Worm (Caenorhabditis elegans) whole organism, L1 larva: ENCODE data around the gene srv-9.

ENCODE experiments used
- C16A3.4 ChIP-seq: fragments of 150-350 bp; optimal IDR thresholded peaks from 2 replicates; lab custom pipeline; 2014; ENCODE audit warnings: missing biosample characterization, missing genetic modification characterization
- aha-1 ChIP-seq: fragments of 150-350 bp; optimal IDR thresholded peaks from 2 replicates; lab custom pipeline; 2014; ENCODE audit warnings: missing biosample characterization, missing genetic modification characterization
- alr-1 ChIP-seq: fragments of 200-800 bp; sonication (Bioruptor generic); optimal IDR thresholded peaks from 2 replicates; lab custom pipeline; 2018; ENCODE audit warnings: borderline replicate concordance, mild to moderate bottlenecking, missing genetic modification characterization, missing compliant biosample characterization
- blmp-1 ChIP-seq: fragments of 150-350 bp; optimal IDR thresholded peaks from 2 replicates; lab custom pipeline; 2014; ENCODE audit warnings: missing biosample characterization, missing genetic modification characterization
- ceh-8 ChIP-seq: fragments of 200-800 bp; sonication (Bioruptor generic); optimal IDR thresholded peaks from 2 replicates; lab custom pipeline; 2018; ENCODE audit warnings: mild to moderate bottlenecking, missing genetic modification characterization, moderate library complexity, missing compliant biosample characterization
- ceh-82 ChIP-seq, 3 experiments: fragments of 150-350 bp in 1 of 3; sonication (generic microtip) in 2 of 3; optimal IDR thresholded peaks; 2 replicates each; lab custom pipeline; 2014 to 2017; ENCODE audit warnings: missing biosample characterization in 3 of 3, missing genetic modification characterization in 3 of 3
- ceh-90 ChIP-seq: sonication (generic microtip); optimal IDR thresholded peaks from 2 replicates; lab custom pipeline; 2016; ENCODE audit warnings: missing genetic modification characterization, missing compliant biosample characterization
- dpl-1 ChIP-seq, 3 experiments: fragments of 150-350 bp in 2 of 3; sonication (generic microtip) in 1 of 3; optimal IDR thresholded peaks; 2 replicates each; lab custom pipeline; 2014 to 2017; ENCODE audit warnings: missing biosample characterization in 3 of 3, missing genetic modification characterization in 3 of 3, missing genetic modification reagents in 3 of 3
- dsc-1 ChIP-seq: sonication (generic microtip); optimal IDR thresholded peaks from 2 replicates; lab custom pipeline; 2016; ENCODE audit warnings: mild to moderate bottlenecking, missing genetic modification characterization, missing compliant biosample characterization
- efl-3 ChIP-seq: fragments of 200-800 bp; sonication (Bioruptor generic); optimal IDR thresholded peaks from 2 replicates; lab custom pipeline; 2018; ENCODE audit warnings: mild to moderate bottlenecking, missing genetic modification characterization, missing compliant biosample characterization
- egl-27 ChIP-seq, 2 experiments: fragments of 150-350 bp in 1 of 2; sonication (generic microtip); optimal IDR thresholded peaks; 3 replicates each; lab custom pipeline; 2017 to 2018; ENCODE audit warnings: missing biosample characterization in 2 of 2, missing genetic modification characterization in 2 of 2, missing genetic modification reagents in 2 of 2
- elt-2 ChIP-seq: sonication (generic microtip); optimal IDR thresholded peaks from 2 replicates; lab custom pipeline; 2016; ENCODE audit warnings: missing genetic modification characterization, mild to moderate bottlenecking, inconsistent platforms, missing compliant biosample characterization, missing genetic modification reagents
- elt-3 ChIP-seq, 6 experiments: fragments of 150-350 bp in 1 of 6; sonication (generic microtip); optimal IDR thresholded peaks; 2 replicates each; lab custom pipeline; 2017 to 2018; ENCODE audit warnings: missing biosample characterization in 6 of 6, missing genetic modification characterization in 6 of 6, inconsistent platforms in 1 of 6
- ets-5 ChIP-seq: fragments of 200-800 bp; sonication (Bioruptor generic); IDR thresholded peaks from 2 replicates; pipeline ENCODE4 v1.3.6; 2022; ENCODE audit warnings: missing genetic modification characterization, missing compliant biosample characterization
- grh-1 ChIP-seq: fragments of 200-800 bp; sonication (Bioruptor generic); IDR thresholded peaks from 2 replicates; pipeline ENCODE4 v1.3.6; 2022; ENCODE audit warnings: missing genetic modification reagents, missing genetic modification characterization, missing compliant biosample characterization
- irx-1 ChIP-seq: sonication (generic microtip); optimal IDR thresholded peaks from 2 replicates; lab custom pipeline; 2016; ENCODE audit warnings: missing genetic modification characterization, missing compliant biosample characterization
- jun-1 ChIP-seq: fragments of 150-350 bp; optimal IDR thresholded peaks from 2 replicates; lab custom pipeline; 2014; ENCODE audit warnings: missing biosample characterization, missing genetic modification reagents, missing genetic modification characterization
- lin-13 ChIP-seq: fragments of 150-350 bp; optimal IDR thresholded peaks from 2 replicates; lab custom pipeline; 2014; ENCODE audit warnings: missing biosample characterization, missing genetic modification reagents, missing genetic modification characterization
- lin-14 ChIP-seq: fragments of 200-800 bp; sonication (Bioruptor generic); optimal IDR thresholded peaks from 2 replicates; lab custom pipeline; 2018; ENCODE audit warnings: mild to moderate bottlenecking, missing genetic modification characterization, moderate library complexity, missing compliant biosample characterization
- lin-39 ChIP-seq: fragments of 150-350 bp; optimal IDR thresholded peaks from 2 replicates; lab custom pipeline; 2014; ENCODE audit warnings: missing biosample characterization, missing genetic modification reagents, missing genetic modification characterization
- lir-3 ChIP-seq: sonication (generic microtip); optimal IDR thresholded peaks from 2 replicates; lab custom pipeline; 2016; ENCODE audit warnings: mild to moderate bottlenecking, missing genetic modification characterization, moderate library complexity, missing compliant biosample characterization; ENCODE audit not compliant: poor library complexity
- lsy-2 ChIP-seq, 2 experiments: fragments of 150-350 bp; optimal IDR thresholded peaks; 2 replicates each; lab custom pipeline; 2014; ENCODE audit warnings: missing biosample characterization in 2 of 2, missing genetic modification characterization in 2 of 2
- mep-1 ChIP-seq: fragments of 150-350 bp; optimal IDR thresholded peaks from 2 replicates; lab custom pipeline; 2014; ENCODE audit warnings: missing biosample characterization, missing genetic modification characterization
- nhr-11 ChIP-seq: fragments of 150-350 bp; optimal IDR thresholded peaks from 2 replicates; lab custom pipeline; 2014; ENCODE audit warnings: missing biosample characterization, missing genetic modification characterization
- nhr-19 ChIP-seq: fragments of 200-800 bp; sonication (Bioruptor generic); conservative IDR thresholded peaks from 2 replicates; pipeline ENCODE4 v1.3.6; 2022; ENCODE audit warnings: missing genetic modification characterization, missing compliant biosample characterization
- nhr-20 ChIP-seq: sonication (generic microtip); optimal IDR thresholded peaks from 2 replicates; lab custom pipeline; 2016; ENCODE audit warnings: mild to moderate bottlenecking, missing genetic modification characterization, missing compliant biosample characterization
- nhr-28 ChIP-seq: fragments of 150-350 bp; optimal IDR thresholded peaks from 2 replicates; lab custom pipeline; 2014; ENCODE audit warnings: missing biosample characterization, missing genetic modification characterization
- nhr-71 ChIP-seq: sonication (generic microtip); optimal IDR thresholded peaks from 2 replicates; lab custom pipeline; 2016; ENCODE audit warnings: mild to moderate bottlenecking, missing genetic modification characterization, moderate library complexity, missing compliant biosample characterization
- nhr-76 ChIP-seq: sonication (generic microtip); optimal IDR thresholded peaks from 2 replicates; lab custom pipeline; 2017; ENCODE audit warnings: missing biosample characterization, missing genetic modification characterization
- nhr-77 ChIP-seq: fragments of 150-350 bp; optimal IDR thresholded peaks from 2 replicates; lab custom pipeline; 2014; ENCODE audit warnings: missing biosample characterization, missing genetic modification characterization
- nhr-84 ChIP-seq: sonication (generic microtip); optimal IDR thresholded peaks from 2 replicates; lab custom pipeline; 2017; ENCODE audit warnings: missing biosample characterization, missing genetic modification characterization
- nhr-85 ChIP-seq: sonication (generic microtip); peaks from one replicate; lab custom pipeline; 2016; ENCODE audit warnings: missing genetic modification characterization, inconsistent platforms, missing compliant biosample characterization
- pag-3 ChIP-seq: sonication (generic microtip); optimal IDR thresholded peaks from 2 replicates; lab custom pipeline; 2017; ENCODE audit warnings: missing genetic modification characterization, mild to moderate bottlenecking, missing compliant biosample characterization, antibody characterized with exemption, borderline replicate concordance; ENCODE audit not compliant: insufficient read depth
- rnt-1 ChIP-seq: sonication (generic microtip); optimal IDR thresholded peaks from 2 replicates; lab custom pipeline; 2016; ENCODE audit warnings: mild to moderate bottlenecking, missing genetic modification characterization, moderate library complexity, missing compliant biosample characterization
- snu-23 ChIP-seq: sonication (generic microtip); optimal IDR thresholded peaks from 2 replicates; lab custom pipeline; 2016; ENCODE audit warnings: missing genetic modification characterization, missing compliant biosample characterization
- sptf-1 ChIP-seq: fragments of 150-350 bp; optimal IDR thresholded peaks from 2 replicates; lab custom pipeline; 2014; ENCODE audit warnings: missing biosample characterization, missing genetic modification characterization
- swsn-7 ChIP-seq: sonication (generic microtip); optimal IDR thresholded peaks from 2 replicates; lab custom pipeline; 2016; ENCODE audit warnings: missing genetic modification characterization, missing compliant biosample characterization
- tbx-2 ChIP-seq: sonication (generic microtip); optimal IDR thresholded peaks from 2 replicates; lab custom pipeline; 2016; ENCODE audit warnings: missing genetic modification characterization, missing compliant biosample characterization
- tlp-1 ChIP-seq: fragments of 150-350 bp; optimal IDR thresholded peaks from 2 replicates; lab custom pipeline; 2014; ENCODE audit warnings: missing biosample characterization, missing genetic modification characterization
- unc-62 ChIP-seq: fragments of 150-350 bp; optimal IDR thresholded peaks from 2 replicates; lab custom pipeline; 2014; ENCODE audit warnings: missing biosample characterization, missing genetic modification reagents, missing genetic modification characterization
- vab-15 ChIP-seq: sonication (generic microtip); optimal IDR thresholded peaks from 2 replicates; lab custom pipeline; 2017; ENCODE audit warnings: missing genotype, mild to moderate bottlenecking, missing genetic modification characterization, missing compliant biosample characterization
- xbp-1 ChIP-seq: sonication (generic microtip); optimal IDR thresholded peaks from 2 replicates; lab custom pipeline; 2016; ENCODE audit warnings: missing genetic modification characterization, missing compliant biosample characterization
- zag-1 ChIP-seq: fragments of 150-350 bp; optimal IDR thresholded peaks from 2 replicates; lab custom pipeline; 2014; ENCODE audit warnings: missing biosample characterization, missing genetic modification characterization
- zip-4 ChIP-seq: fragments of 200-800 bp; sonication (Bioruptor generic); optimal IDR thresholded peaks from 2 replicates; lab custom pipeline; 2018; ENCODE audit warnings: mild to moderate bottlenecking, missing genetic modification characterization, moderate library complexity, missing compliant biosample characterization
- ztf-11 ChIP-seq, 2 experiments: sonication (generic microtip); optimal IDR thresholded peaks; 2 replicates each; lab custom pipeline; 2016 to 2017; ENCODE audit warnings: missing genetic modification characterization in 2 of 2, missing biosample characterization in 1 of 2, missing compliant biosample characterization in 1 of 2
- ztf-4 ChIP-seq: fragments of 150-350 bp; optimal IDR thresholded peaks from 2 replicates; lab custom pipeline; 2014; ENCODE audit warnings: missing biosample characterization, missing genetic modification characterization

The srv-9 gene

DNA sequence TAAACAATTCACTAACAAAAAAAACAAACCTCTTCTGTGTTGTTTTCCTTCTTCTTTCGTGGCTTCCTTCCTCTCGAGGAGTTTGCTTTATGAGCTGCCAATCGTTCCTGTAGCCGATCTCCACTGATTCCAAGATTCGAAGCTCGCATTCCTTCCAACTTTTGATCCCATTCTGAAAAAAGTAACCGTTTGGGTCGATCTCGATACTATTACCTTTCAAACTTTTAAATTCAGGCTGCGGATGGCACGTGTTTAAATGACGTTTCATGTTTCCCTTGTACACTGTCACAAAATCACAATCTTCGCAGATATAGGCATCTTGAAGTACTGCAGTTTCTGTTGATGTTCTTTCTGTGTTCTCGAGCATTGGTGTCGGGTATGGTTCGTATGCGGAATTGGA lies 35.5 kb downstream of the srv-9 start:
- no peak for TF ChIP-seq alr-1 (tag; lab: Kevin White, UChicago)
- TF ChIP-seq tbx-2 (tag; lab: Kevin White, UChicago), result no peak
- no peak for TF ChIP-seq unc-62
- no peak for TF ChIP-seq nhr-76 (tag; lab: Kevin White, UChicago)
- no peak for TF ChIP-seq dsc-1 (tag; lab: Kevin White, UChicago)
- no peak for TF ChIP-seq efl-3 (GFP tag; lab: Kevin White, UChicago)
- no peak for TF ChIP-seq aha-1 (tag; lab: Kevin White, UChicago)
- no peak for TF ChIP-seq mep-1 (tag; lab: Kevin White, UChicago)
- TF ChIP-seq nhr-84, result no peak
- no peak for TF ChIP-seq ztf-11 (tag; optimal IDR thresholded peaks at IDR 0.05; lab: Kevin White, UChicago)
- TF ChIP-seq nhr-85, result no peak
- no peak for TF ChIP-seq dpl-1 (GFP tag; optimal IDR thresholded peaks at IDR 0.05; lab: Kevin White, UChicago)

DNA sequence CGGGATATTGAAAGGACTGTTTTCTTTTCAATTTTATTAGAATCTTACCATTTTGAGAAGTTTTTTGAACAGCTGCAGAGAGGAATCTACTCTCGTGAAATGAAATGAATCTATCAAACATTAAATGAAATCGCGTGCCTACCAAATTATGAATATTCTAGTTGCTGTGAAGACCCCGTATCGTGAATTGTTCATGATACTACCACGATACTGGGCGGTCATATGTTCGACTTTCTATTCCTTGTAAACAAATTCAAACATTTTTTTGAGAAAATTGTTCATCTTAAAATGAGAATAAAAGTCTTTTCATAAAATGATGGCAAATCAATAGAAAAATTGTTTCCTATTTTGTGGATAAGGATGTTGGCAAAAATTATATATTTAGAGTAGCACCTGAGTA lies 37.1 kb downstream of the srv-9 start, which contains the start of gene gcy-34:
TSS of gene gcy-34 (minus strand) at position 101 of the 400 bp plus-strand sequence.
- peak; percentile 1 for TF ChIP-seq nhr-11 (tag; lab: Kevin White, UChicago)
- TF ChIP-seq irx-1 (tag; lab: Kevin White, UChicago), result no peak

DNA sequence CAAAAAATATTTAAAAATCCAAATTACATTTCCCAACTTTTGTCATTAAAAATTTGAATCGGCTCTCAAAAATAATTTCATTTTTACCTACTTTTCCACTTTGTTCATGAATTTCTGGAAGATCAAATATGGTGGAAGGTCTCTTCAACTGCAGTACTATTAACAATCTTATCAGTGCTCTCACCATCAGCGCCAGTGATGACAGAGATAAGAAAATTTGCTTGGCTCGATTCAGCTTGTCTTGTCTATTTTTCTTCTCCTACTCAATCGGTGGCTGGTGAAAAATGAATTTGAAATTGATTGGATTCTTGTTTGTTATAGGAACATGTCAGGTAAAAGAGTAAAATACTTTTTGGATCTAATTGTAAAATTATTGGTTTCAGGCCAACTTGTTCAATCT lies 42.0 kb downstream of the srv-9 start, which contains the start of gene cpz-2:
TSS of gene cpz-2 (plus strand) at position 210 of the 400 bp plus-strand sequence.
- TF ChIP-seq ceh-90 (tag; lab: Kevin White, UChicago) (no peak), elt-2 (tag; lab: Kevin White, UChicago) (peak; percentile 56), sptf-1 (tag; lab: Kevin White, UChicago) (no peak), jun-1 (no peak), lir-3 (no peak), lin-39 (tag; lab: Kevin White, UChicago) (no peak)

DNA sequence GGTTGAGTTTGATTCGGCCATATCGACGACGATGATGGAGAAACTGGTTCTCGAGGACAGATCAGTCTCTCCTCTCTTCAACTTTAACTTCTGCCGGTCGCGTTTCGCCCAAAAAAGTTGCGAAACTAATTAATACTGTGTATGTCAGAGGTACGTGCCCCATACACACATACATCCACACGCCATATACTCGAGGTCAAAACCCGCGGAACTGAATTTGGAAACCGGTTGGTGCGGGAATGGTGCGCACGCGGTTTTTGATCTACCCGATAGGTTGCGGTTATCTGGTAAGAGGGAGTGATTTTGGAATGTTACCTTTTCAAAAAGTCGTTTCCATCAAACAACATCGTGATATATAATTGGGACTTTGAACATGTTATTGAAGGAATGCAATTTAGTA lies 42.8 kb downstream of the srv-9 start, which contains the start of gene ifbp-1:
TSS of gene ifbp-1 (minus strand) at position 85 of the 400 bp plus-strand sequence.
- TF ChIP-seq tlp-1 (tag; lab: Kevin White, UChicago) (no peak), nhr-28 (tag; lab: Kevin White, UChicago) (no peak), zag-1 (tag; lab: Kevin White, UChicago) (no peak), grh-1 (GFP tag; lab: Robert Waterston, UW) (peak; percentile 100), rnt-1 (tag; lab: Kevin White, UChicago) (peak; percentile 36), alr-1 (tag; lab: Kevin White, UChicago) (no peak), nhr-71 (tag; lab: Kevin White, UChicago) (peak; percentile 85), pag-3 (no peak), snu-23 (GFP tag; lab: Kevin White, UChicago) (peak; percentile 82), ets-5 (GFP tag; lab: Robert Waterston, UW) (no peak), lsy-2 (tag; optimal IDR thresholded peaks at IDR 0.05; lab: Kevin White, UChicago) (peak; percentile 57 to 82), lin-14 (GFP tag; lab: Kevin White, UChicago) (peak; percentile 96), nhr-20 (tag; lab: Kevin White, UChicago) (peak; percentile 89), swsn-7 (tag; lab: Kevin White, UChicago) (peak; percentile 38), ztf-4 (tag; lab: Kevin White, UChicago) (no peak), nhr-11 (tag; lab: Kevin White, UChicago) (peak; percentile 26), blmp-1 (tag; lab: Kevin White, UChicago) (peak; percentile 86), egl-27 (tag; optimal IDR thresholded peaks at IDR 0.05; lab: Kevin White, UChicago) (peak in 1 of 2 experiments; percentile 41), efl-3 (GFP tag; lab: Kevin White, UChicago) (peak; percentile 26), mep-1 (tag; lab: Kevin White, UChicago) (peak; percentile 69), vab-15 (tag; lab: Kevin White, UChicago) (peak; percentile 80), tbx-2 (tag; lab: Kevin White, UChicago) (peak; percentile 72), xbp-1 (tag; lab: Kevin White, UChicago) (peak; percentile 40), ceh-8 (GFP tag; lab: Kevin White, UChicago) (no peak), lin-13 (peak; percentile 63), C16A3.4 (tag; lab: Kevin White, UChicago) (peak; percentile 55), elt-2 (tag; lab: Kevin White, UChicago) (no peak), ceh-82 (tag; optimal IDR thresholded peaks at IDR 0.05; lab: Kevin White, UChicago) (peak in 1 of 3 experiments; percentile 19), nhr-77 (tag; lab: Kevin White, UChicago) (no peak), nhr-19 (peak; percentile 69), zip-4 (GFP tag; lab: Kevin White, UChicago) (peak; percentile 31), elt-3 (tag; optimal IDR thresholded peaks at IDR 0.05; lab: Kevin White, UChicago) (peak; percentile 39 to 96 (median 91))
